Worm (Caenorhabditis elegans): Measurements from ENCODE around the gene Y39G8C.2.

Y39G8C.2 gene

ce11 chrII:14050506-14050905, 46.9 kb downstream of the Y39G8C.2 start (continued):
- peak; percentile 77 for TF ChIP-seq blmp-1 (tag; optimal IDR thresholded peaks at IDR 0.05)
- peak; percentile 64 for TF ChIP-seq snpc-4 (tag; optimal IDR thresholded peaks at IDR 0.05)
- TF ChIP-seq sox-4 (tag; optimal IDR thresholded peaks at IDR 0.05): no peak
- no peak for TF ChIP-seq ztf-4 (tag; optimal IDR thresholded peaks at IDR 0.05)
- TF ChIP-seq dpl-1 (GFP tag; optimal IDR thresholded peaks at IDR 0.05): peak; percentile 41 to 56 (median 48)
- peak; percentile 44 for TF ChIP-seq irx-1 (tag; optimal IDR thresholded peaks at IDR 0.05)
- no peak for TF ChIP-seq unc-86 (tag; optimal IDR thresholded peaks at IDR 0.05)
- TF ChIP-seq nhr-71 (tag; optimal IDR thresholded peaks at IDR 0.05): peak; percentile 89
- peak; percentile 66 for TF ChIP-seq pag-3 (tag; optimal IDR thresholded peaks at IDR 0.05; ENCODE audit: borderline replicate concordance, insufficient read depth)
- peak; percentile 85 for TF ChIP-seq snu-23 (GFP tag; optimal IDR thresholded peaks at IDR 0.05)
- peak; percentile 64 for TF ChIP-seq nhr-47 (tag; optimal IDR thresholded peaks at IDR 0.05)
- TF ChIP-seq lsy-2 (tag; optimal IDR thresholded peaks at IDR 0.05): peak; percentile 59 to 66
- peak; percentile 33 for TF ChIP-seq nhr-237 (tag; optimal IDR thresholded peaks at IDR 0.05)
- TF ChIP-seq C04F5.9 (tag; optimal IDR thresholded peaks at IDR 0.05): no peak

- TF ChIP-seq vab-15 (tag; optimal IDR thresholded peaks at IDR 0.05) (no peak), hpl-2 (GFP tag; optimal IDR thresholded peaks at IDR 0.05) (no peak), ama-1 (optimal IDR thresholded peaks at IDR 0.05) (no peak), dsc-1 (tag; optimal IDR thresholded peaks at IDR 0.05) (no peak), ceh-88 (GFP tag; IDR thresholded peaks at IDR 0.05) (no peak), sup-37 (GFP tag; optimal IDR thresholded peaks at IDR 0.05) (no peak), dpl-1 (GFP tag; optimal IDR thresholded peaks at IDR 0.05) (peak in 2 of 3 experiments; percentile 4 to 20), tlp-1 (tag; optimal IDR thresholded peaks at IDR 0.05) (no peak), unc-62 (GFP tag; optimal IDR thresholded peaks at IDR 0.05) (no peak), lin-14 (GFP tag; optimal IDR thresholded peaks at IDR 0.05) (peak; percentile 81), lsy-2 (tag; optimal IDR thresholded peaks at IDR 0.05) (peak; percentile 23 to 48), elt-3 (tag; optimal IDR thresholded peaks at IDR 0.05) (peak in 2 of 6 experiments; percentile 47 to 78), xbp-1 (tag; optimal IDR thresholded peaks at IDR 0.05) (no peak), lin-35 (GFP tag; optimal IDR thresholded peaks at IDR 0.05) (peak; percentile 3 to 49), pqm-1 (tag; optimal IDR thresholded peaks at IDR 0.05) (no peak), isw-1 (GFP tag; IDR thresholded peaks at IDR 0.05) (no peak), snpc-4 (tag; optimal IDR thresholded peaks at IDR 0.05) (no peak), lin-39 (tag; optimal IDR thresholded peaks at IDR 0.05) (no peak), pax-3 (tag; optimal IDR thresholded peaks at IDR 0.05) (no peak), fkh-8 (tag; optimal IDR thresholded peaks at IDR 0.05) (no peak), pag-3 (tag; optimal IDR thresholded peaks at IDR 0.05; ENCODE audit: borderline replicate concordance, insufficient read depth) (no peak), nhr-11 (tag; optimal IDR thresholded peaks at IDR 0.05) (no peak), zip-4 (GFP tag; optimal IDR thresholded peaks at IDR 0.05) (no peak), nhr-77 (tag; optimal IDR thresholded peaks at IDR 0.05) (peak; percentile 55), jun-1 (tag; optimal IDR thresholded peaks at IDR 0.05) (no peak), efl-1 (optimal IDR thresholded peaks at IDR 0.05) (peak; percentile 3 to 4), efl-1 (GFP tag; optimal IDR thresholded peaks at IDR 0.05 in 1 of 2) (no peak), ztf-4 (tag; optimal IDR thresholded peaks at IDR 0.05) (no peak), efl-3 (GFP tag; optimal IDR thresholded peaks at IDR 0.05) (no peak), mdl-1 (tag; optimal IDR thresholded peaks at IDR 0.05) (peak in 1 of 2 experiments; percentile 76), ceh-90 (tag; optimal IDR thresholded peaks at IDR 0.05) (no peak), mab-9 (GFP tag; IDR thresholded peaks at IDR 0.05) (no peak), unc-130 (tag; optimal IDR thresholded peaks at IDR 0.05) (peak; percentile 51), alr-1 (tag; optimal IDR thresholded peaks at IDR 0.05; ENCODE audit: borderline replicate concordance) (no peak), ets-5 (GFP tag; IDR thresholded peaks at IDR 0.05) (no peak), Y116A8C.19 (tag; optimal IDR thresholded peaks at IDR 0.05; ENCODE audit: borderline replicate concordance) (no peak), ztf-11 (tag; optimal IDR thresholded peaks at IDR 0.05) (no peak), tbx-2 (tag; optimal IDR thresholded peaks at IDR 0.05) (peak; percentile 27), elt-2 (tag; optimal IDR thresholded peaks at IDR 0.05) (peak; percentile 63), zag-1 (tag; optimal IDR thresholded peaks at IDR 0.05) (no peak), skn-1 (tag; optimal IDR thresholded peaks at IDR 0.05) (no peak), mep-1 (tag; optimal IDR thresholded peaks at IDR 0.05) (peak; percentile 60), egl-13 (tag; optimal IDR thresholded peaks at IDR 0.05) (no peak)
Observed at ce11 chrII:14049097-14049496, 48.3 kb downstream of the Y39G8C.2 start.
